Worm (Caenorhabditis elegans) whole organism, L1 larva: Measurements from ENCODE around the gene sqv-1.

ENCODE experiments used
- aha-1 ChIP-seq: fragments of 150-350 bp; optimal IDR thresholded peaks from 2 replicates; lab custom pipeline; 2014; ENCODE audit warnings: missing biosample characterization, missing genetic modification characterization
- elt-2 ChIP-seq: sonication (generic microtip); optimal IDR thresholded peaks from 2 replicates; lab custom pipeline; 2016; ENCODE audit warnings: missing genetic modification characterization, mild to moderate bottlenecking, inconsistent platforms, missing compliant biosample characterization, missing genetic modification reagents
- mef-2 ChIP-seq: fragments of 150-350 bp; optimal IDR thresholded peaks from 2 replicates; lab custom pipeline; 2014; ENCODE audit warnings: missing biosample characterization, missing genetic modification characterization
- nhr-237 ChIP-seq: fragments of 150-350 bp; optimal IDR thresholded peaks from 2 replicates; lab custom pipeline; 2014; ENCODE audit warnings: missing biosample characterization, missing genetic modification characterization
- snpc-4 ChIP-seq: fragments of 150-350 bp; optimal IDR thresholded peaks from 2 replicates; lab custom pipeline; 2014; ENCODE audit warnings: missing biosample characterization, missing genetic modification characterization
- swsn-7 ChIP-seq: sonication (generic microtip); optimal IDR thresholded peaks from 2 replicates; lab custom pipeline; 2016; ENCODE audit warnings: missing genetic modification characterization, missing compliant biosample characterization
- unc-130 ChIP-seq: fragments of 150-350 bp; optimal IDR thresholded peaks from 2 replicates; lab custom pipeline; 2017; ENCODE audit warnings: missing biosample characterization, missing genetic modification characterization, inconsistent platforms

- TF ChIP-seq swsn-7 (tag; lab: Kevin White, UChicago) (no peak), unc-130 (tag; lab: Kevin White, UChicago) (no peak), aha-1 (tag; lab: Kevin White, UChicago) (no peak), elt-2 (tag; lab: Kevin White, UChicago) (no peak), snpc-4 (tag; lab: Kevin White, UChicago) (no peak), mef-2 (tag; lab: Kevin White, UChicago) (no peak), nhr-237 (tag; lab: Kevin White, UChicago) (no peak)
These were observed 24.7 kb downstream of the sqv-1 start for ce11 chrIV:8385662-8386061.
